Worm (Caenorhabditis elegans) whole organism, L2 larva: ENCODE data around the gene F38C2.4.
"Not testable (repeated sequence)": the region's sequence is repeated elsewhere in the genome, so short reads cannot be mapped to it uniquely, and the experiment has no call there.

Experiments used
- F13H6.1 ChIP-seq: sonication (generic microtip); optimal IDR thresholded peaks from 2 replicates; lab custom pipeline; 2016; ENCODE audit warnings: missing genetic modification characterization, missing compliant biosample characterization
- R02D3.7 ChIP-seq: fragments of 150-350 bp; optimal IDR thresholded peaks from 2 replicates; lab custom pipeline; 2014; ENCODE audit warnings: missing biosample characterization, missing genetic modification characterization
- ZK546.5 ChIP-seq: sonication (generic microtip); optimal IDR thresholded peaks from 2 replicates; lab custom pipeline; 2017; ENCODE audit warnings: missing biosample characterization, missing genetic modification characterization
- alr-1 ChIP-seq: fragments of 150-350 bp; optimal IDR thresholded peaks from 2 replicates; lab custom pipeline; 2014; ENCODE audit warnings: missing biosample characterization, missing genetic modification characterization
- blmp-1 ChIP-seq: sonication (generic microtip); optimal IDR thresholded peaks from 2 replicates; lab custom pipeline; 2017; ENCODE audit warnings: missing genetic modification characterization, mild to moderate bottlenecking, missing compliant biosample characterization, antibody characterized with exemption, moderate library complexity; ENCODE audit not compliant: insufficient read depth
- ceh-82 ChIP-seq: fragments of 150-350 bp; optimal IDR thresholded peaks from 2 replicates; lab custom pipeline; 2014; ENCODE audit warnings: missing biosample characterization, missing genetic modification characterization
- dmd-4 ChIP-seq: sonication (generic microtip); optimal IDR thresholded peaks from 2 replicates; lab custom pipeline; 2017; ENCODE audit warnings: missing biosample characterization, missing genetic modification characterization
- egl-27 ChIP-seq: sonication (generic microtip); optimal IDR thresholded peaks from 3 replicates; lab custom pipeline; 2017; ENCODE audit warnings: missing biosample characterization, missing genetic modification reagents, missing genetic modification characterization
- elt-1 ChIP-seq: fragments of 150-350 bp; optimal IDR thresholded peaks from 2 replicates; lab custom pipeline; 2014; ENCODE audit warnings: missing biosample characterization, missing genetic modification characterization
- elt-3 ChIP-seq: sonication (generic microtip); optimal IDR thresholded peaks from 2 replicates; lab custom pipeline; 2017; ENCODE audit warnings: missing biosample characterization, missing genetic modification characterization
- gmeb-1 ChIP-seq: fragments of 150-350 bp; optimal IDR thresholded peaks from 2 replicates; lab custom pipeline; 2014; ENCODE audit warnings: missing biosample characterization, missing genetic modification characterization
- lin-11 ChIP-seq: fragments of 150-350 bp; sonication (generic microtip); optimal IDR thresholded peaks from 2 replicates; lab custom pipeline; 2014; ENCODE audit warnings: missing biosample characterization, missing genetic modification characterization, inconsistent platforms, mixed read lengths
- lin-39 ChIP-seq: fragments of 150-350 bp; optimal IDR thresholded peaks from 2 replicates; lab custom pipeline; 2014; ENCODE audit warnings: missing biosample characterization, missing genetic modification reagents, missing genetic modification characterization
- lsy-2 ChIP-seq, 2 experiments: fragments of 150-350 bp in 1 of 2; sonication (generic microtip) in 1 of 2; optimal IDR thresholded peaks; 2 replicates each; lab custom pipeline; 2014 to 2017; ENCODE audit warnings: missing biosample characterization in 2 of 2, missing genetic modification characterization in 2 of 2
- mbf-1 ChIP-seq: sonication (generic microtip); optimal IDR thresholded peaks from 2 replicates; lab custom pipeline; 2017; ENCODE audit warnings: missing biosample characterization, missing genetic modification characterization
- mdl-1 ChIP-seq, 2 experiments: fragments of 150-350 bp in 1 of 2; sonication (generic microtip) in 1 of 2; optimal IDR thresholded peaks; 2 replicates each; lab custom pipeline; 2017; ENCODE audit warnings: missing biosample characterization in 2 of 2, missing genetic modification characterization in 2 of 2
- nhr-12 ChIP-seq: fragments of 150-350 bp; optimal IDR thresholded peaks from 2 replicates; lab custom pipeline; 2014; ENCODE audit warnings: missing biosample characterization, missing genetic modification characterization
- nhr-129 ChIP-seq: fragments of 150-350 bp; optimal IDR thresholded peaks from 2 replicates; lab custom pipeline; 2014; ENCODE audit warnings: missing biosample characterization, missing genetic modification characterization
- nhr-237 ChIP-seq: fragments of 150-350 bp; optimal IDR thresholded peaks from 2 replicates; lab custom pipeline; 2014; ENCODE audit warnings: missing biosample characterization, missing genetic modification characterization
- nhr-6 ChIP-seq: fragments of 150-350 bp; optimal IDR thresholded peaks from 2 replicates; lab custom pipeline; 2014; ENCODE audit warnings: missing biosample characterization, missing genetic modification characterization
- peb-1 ChIP-seq: fragments of 150-350 bp; optimal IDR thresholded peaks from 2 replicates; lab custom pipeline; 2014; ENCODE audit warnings: missing biosample characterization, missing genetic modification characterization
- sem-4 ChIP-seq: fragments of 150-350 bp; optimal IDR thresholded peaks from 2 replicates; lab custom pipeline; 2014; ENCODE audit warnings: missing biosample characterization, missing genetic modification reagents, missing genetic modification characterization
- skn-1 ChIP-seq: sonication (generic microtip); optimal IDR thresholded peaks from 2 replicates; lab custom pipeline; 2017; ENCODE audit warnings: missing biosample characterization, missing genetic modification characterization
- sma-3 ChIP-seq: sonication (generic microtip); optimal IDR thresholded peaks from 2 replicates; lab custom pipeline; 2016; ENCODE audit warnings: missing genetic modification reagents, missing genetic modification characterization, missing compliant biosample characterization
- sma-9 ChIP-seq, 2 experiments: fragments of 150-350 bp in 1 of 2; sonication (generic microtip) in 1 of 2; optimal IDR thresholded peaks; 2 replicates each; lab custom pipeline; 2014 to 2016; ENCODE audit warnings: missing genetic modification characterization in 2 of 2, mild to moderate bottlenecking in 1 of 2, missing biosample characterization in 1 of 2, missing compliant biosample characterization in 1 of 2, missing genetic modification reagents in 1 of 2, moderate library complexity in 1 of 2
- unc-55 ChIP-seq: fragments of 150-350 bp; sonication (generic microtip); optimal IDR thresholded peaks from 3 replicates; lab custom pipeline; 2014; ENCODE audit warnings: missing biosample characterization, missing genetic modification reagents, missing genetic modification characterization
- unc-62 ChIP-seq: fragments of 150-350 bp; optimal IDR thresholded peaks from 2 replicates; lab custom pipeline; 2014; ENCODE audit warnings: missing biosample characterization, missing genetic modification reagents, missing genetic modification characterization
- zag-1 ChIP-seq: fragments of 150-350 bp; optimal IDR thresholded peaks from 2 replicates; lab custom pipeline; 2014; ENCODE audit warnings: missing biosample characterization, missing genetic modification characterization
- ztf-1 ChIP-seq: fragments of 200-800 bp; sonication (Bioruptor generic); conservative IDR thresholded peaks from 2 replicates; pipeline ENCODE4 v1.3.6; 2022; ENCODE audit warnings: missing genetic modification characterization, missing compliant biosample characterization
- ztf-11 ChIP-seq: sonication (generic microtip); optimal IDR thresholded peaks from 2 replicates; lab custom pipeline; 2017; ENCODE audit warnings: missing biosample characterization, missing genetic modification characterization
- ztf-4 ChIP-seq: fragments of 150-350 bp; optimal IDR thresholded peaks from 2 replicates; lab custom pipeline; 2014; ENCODE audit warnings: missing biosample characterization, missing genetic modification characterization

Gene F38C2.4

DNA sequence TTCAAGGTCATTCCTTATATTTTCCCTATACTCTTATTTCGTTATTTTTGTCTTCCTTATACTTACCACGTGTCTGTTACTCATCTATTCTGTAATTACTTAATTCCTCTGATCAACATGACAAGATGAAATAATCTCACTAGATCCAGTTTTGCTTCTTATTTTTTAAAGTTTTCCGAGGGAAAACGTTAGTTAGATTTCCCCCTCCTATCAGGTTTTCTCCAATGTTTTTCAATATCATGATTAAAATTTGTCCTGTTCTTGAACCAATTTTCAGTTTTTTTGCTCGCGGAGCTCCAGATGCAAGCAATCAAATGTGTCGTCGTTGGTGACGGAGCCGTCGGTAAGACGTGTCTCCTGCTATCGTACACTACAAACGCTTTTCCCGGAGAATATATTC, 36.9 kb downstream of the F38C2.4 start, which contains the start of gene rac-2:
rac-2 (plus strand) TSS at position 301 of the 400 bp plus-strand sequence.
- not testable (repeated sequence) for TF ChIP-seq gmeb-1; unc-55 (GFP tag; lab: Kevin White, UChicago); dmd-4 (tag; lab: Kevin White, UChicago)
- TF ChIP-seq, all 48 proteins: peak for 0; not testable (repeated sequence) for 48

DNA sequence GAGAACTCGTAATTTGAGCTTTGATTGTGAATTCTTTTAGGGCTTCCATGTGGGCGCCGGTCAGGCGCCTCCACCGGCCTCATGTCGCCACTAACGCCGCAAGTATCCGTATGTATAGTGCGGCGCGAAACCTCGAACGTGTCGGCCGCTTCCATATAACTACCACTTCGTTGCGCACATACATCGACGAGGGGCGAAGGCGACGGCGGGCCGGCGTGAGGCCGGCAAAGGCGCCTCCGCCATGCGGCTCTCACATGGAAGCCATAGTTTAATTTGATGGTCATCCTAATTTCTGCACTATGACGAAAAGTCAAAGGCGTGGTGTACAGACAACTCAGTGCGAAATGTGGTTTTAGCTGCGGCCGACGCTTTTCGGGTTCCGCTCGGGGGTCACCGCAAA, 39.0 kb downstream of the F38C2.4 start:
- no peak for TF ChIP-seq nhr-6 (tag; lab: Kevin White, UChicago)
- TF ChIP-seq nhr-237 (tag; lab: Kevin White, UChicago): no peak
- TF ChIP-seq skn-1: no peak
- TF ChIP-seq zag-1 (tag; lab: Kevin White, UChicago): no peak
- no peak for TF ChIP-seq ztf-4 (tag; lab: Kevin White, UChicago)
- no peak for TF ChIP-seq F13H6.1 (tag; lab: Kevin White, UChicago)
- TF ChIP-seq R02D3.7: no peak
- no peak for TF ChIP-seq sem-4
- TF ChIP-seq elt-1: no peak

DNA sequence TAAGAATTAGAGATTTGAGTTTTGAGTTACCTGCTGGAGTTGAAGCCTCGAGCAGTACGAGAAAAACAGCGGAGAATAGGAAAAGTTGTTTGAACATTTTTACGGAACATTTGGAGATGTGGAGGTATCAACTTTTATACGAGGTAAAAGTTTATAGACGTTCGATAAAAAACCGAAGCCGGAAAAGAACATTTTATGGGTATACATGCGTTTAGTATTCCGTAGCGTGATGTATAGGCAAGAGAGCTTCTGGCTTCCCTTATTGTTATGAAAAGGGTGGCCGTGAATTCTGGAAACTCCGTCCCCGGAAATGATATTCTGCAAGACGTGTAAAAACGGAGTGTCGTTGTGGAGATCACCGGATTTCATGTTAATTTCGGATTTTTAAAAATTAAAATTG, 49.4 kb downstream of the F38C2.4 start, which contains the start of gene K03D3.5:
K03D3.5 (minus strand) TSS at position 101 of the 400 bp plus-strand sequence.
- TF ChIP-seq zag-1 (tag; lab: Kevin White, UChicago) (no peak), unc-55 (GFP tag; lab: Kevin White, UChicago) (no peak), ceh-82 (no peak), blmp-1 (no peak), R02D3.7 (no peak), lsy-2 (tag; optimal IDR thresholded peaks at IDR 0.05; lab: Kevin White, UChicago) (no peak), F13H6.1 (tag; lab: Kevin White, UChicago) (no peak), nhr-12 (tag; lab: Kevin White, UChicago) (no peak), sma-9 (GFP tag; optimal IDR thresholded peaks at IDR 0.05; lab: Kevin White, UChicago) (no peak), sma-9 (tag; optimal IDR thresholded peaks at IDR 0.05; lab: Kevin White, UChicago) (no peak), sem-4 (no peak), egl-27 (tag; lab: Kevin White, UChicago) (no peak), ztf-11 (tag; lab: Kevin White, UChicago) (no peak), lin-39 (tag; lab: Kevin White, UChicago) (no peak), sma-3 (no peak), mbf-1 (tag; lab: Kevin White, UChicago) (no peak), nhr-129 (no peak)

DNA sequence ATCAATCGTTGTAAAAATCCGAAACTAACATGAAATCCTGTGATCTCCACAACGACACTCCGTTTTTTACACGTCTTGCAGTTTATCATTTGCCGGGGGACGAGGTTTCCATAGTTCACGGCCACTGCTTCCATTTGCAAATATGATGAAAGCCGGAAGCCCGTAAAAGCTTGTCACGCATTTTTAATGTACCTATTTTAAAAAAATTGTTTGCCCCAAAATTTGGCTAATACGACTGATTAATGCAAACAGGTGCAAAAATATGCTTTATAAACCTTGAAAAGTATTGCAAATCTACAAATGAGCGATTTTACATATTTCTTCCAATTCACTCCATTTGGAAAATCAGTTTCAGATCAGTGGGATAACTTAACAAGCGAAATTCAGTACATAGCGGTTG, 49.8 kb downstream of the F38C2.4 start, which contains the start of gene srz-61:
srz-61 (plus strand) TSS at position 301 of the 400 bp plus-strand sequence.
- TF ChIP-seq ZK546.5 (tag; lab: Kevin White, UChicago): no peak
- TF ChIP-seq unc-62: no peak
- no peak for TF ChIP-seq nhr-12 (tag; lab: Kevin White, UChicago)
- no peak for TF ChIP-seq elt-3 (tag; lab: Kevin White, UChicago)
- no peak for TF ChIP-seq lin-11
- no peak for TF ChIP-seq mdl-1 (tag; optimal IDR thresholded peaks at IDR 0.05; lab: Kevin White, UChicago)
- TF ChIP-seq alr-1: no peak
- TF ChIP-seq ztf-1 (GFP tag; lab: Robert Waterston, UW): no peak
- no peak for TF ChIP-seq peb-1
- TF ChIP-seq, all 48 proteins: peak for 0
